Worm (Caenorhabditis elegans) whole organism, L4/young adult: ENCODE data around the gene Y57A10A.29.

Experiments used
- W03F9.2 ChIP-seq: fragments of 150-350 bp; optimal IDR thresholded peaks from 2 replicates; lab custom pipeline; 2014; ENCODE audit warnings: missing biosample characterization, missing genetic modification characterization
- dao-5 ChIP-seq: sonication (generic microtip); optimal IDR thresholded peaks from 2 replicates; lab custom pipeline; 2016; ENCODE audit warnings: missing genotype, missing genetic modification characterization, moderate library complexity, missing compliant biosample characterization
- him-1 ChIP-seq: sonication (generic microtip); optimal IDR thresholded peaks from 2 replicates; lab custom pipeline; 2016; ENCODE audit warnings: missing genotype, missing genetic modification reagents, missing genetic modification characterization, missing compliant biosample characterization

DNA sequence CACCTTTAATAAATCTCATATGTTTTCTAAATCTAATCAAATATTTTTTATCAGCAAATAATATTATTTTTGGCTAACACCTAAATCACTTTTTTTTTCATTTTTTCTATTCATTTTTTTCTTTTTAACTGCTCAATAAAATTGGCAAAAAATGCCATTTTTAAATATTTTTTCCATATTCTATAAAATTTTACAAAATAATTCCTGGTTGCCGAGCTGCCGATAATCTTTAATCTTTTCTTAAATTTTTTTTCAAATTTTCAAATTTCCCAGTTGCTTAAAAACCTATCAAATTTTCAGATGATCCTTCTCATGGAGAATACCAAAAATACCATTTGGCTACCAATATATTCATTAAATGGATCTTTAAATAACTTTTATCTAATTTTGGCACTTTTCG, 32.2 kb downstream of the Y57A10A.29 start, which contains the start of gene sre-51:
- TF ChIP-seq him-1: no peak
- TF ChIP-seq W03F9.2: no peak
- no peak for TF ChIP-seq dao-5
